Fruit fly (Drosophila melanogaster) S2 (cell line): ENCODE data around the gene CG32206.

Source experiments
- CG8478 ChIP-seq: fragments of >200 bp; optimal IDR thresholded peaks from 2 replicates; lab custom pipeline; 2018
- CTCF ChIP-seq, 2 experiments: fragments of >200 bp; optimal IDR thresholded peaks; 2 replicates each; lab custom pipeline; 2018

DNA sequence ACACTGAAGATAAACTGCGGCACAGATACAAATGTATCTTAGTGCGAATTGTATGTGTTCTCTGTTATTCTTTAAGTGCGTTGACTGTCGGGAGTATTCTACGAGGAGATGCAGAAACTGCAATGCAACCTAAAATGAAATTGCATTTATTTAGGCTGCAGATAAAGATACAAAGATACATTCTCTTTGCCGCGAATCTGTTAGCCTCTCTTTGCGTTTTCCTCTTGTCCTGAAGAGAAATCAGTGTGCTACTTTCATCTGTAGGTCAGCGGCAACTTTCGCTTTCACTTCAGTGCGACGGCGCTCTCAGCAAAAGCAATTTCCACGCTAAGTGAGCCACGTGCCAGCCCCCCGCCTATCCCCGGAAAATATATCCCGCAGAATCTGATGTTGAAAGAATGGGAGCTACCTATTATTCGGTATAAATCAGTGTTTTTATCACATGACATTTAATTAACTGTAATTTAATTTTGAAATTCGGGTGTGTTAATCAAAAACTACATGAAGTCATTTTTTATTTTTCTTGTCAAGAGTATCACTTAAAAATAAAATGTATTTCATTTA, 119.5 kb downstream of the CG32206 start:
- TF ChIP-seq CG8478 (lab: Kevin White, UChicago) (no peak), CTCF (optimal IDR thresholded peaks at IDR 0.05; lab: Kevin White, UChicago) (no peak)
